Worm (Caenorhabditis elegans) whole organism, L3 larva: ENCODE measurements around the gene T10H4.4.

Experiments
- aly-2 ChIP-seq: fragments of 150-350 bp; optimal IDR thresholded peaks from 2 replicates; lab custom pipeline; 2014; ENCODE audit warnings: missing biosample characterization, missing genetic modification characterization
- ama-1 ChIP-seq: fragments of 150-350 bp; optimal IDR thresholded peaks from 2 replicates; lab custom pipeline; 2018
- ceh-16 ChIP-seq: sonication (generic microtip); optimal IDR thresholded peaks from 2 replicates; lab custom pipeline; 2017; ENCODE audit warnings: missing biosample characterization, missing genetic modification characterization
- ceh-9 ChIP-seq: sonication (generic microtip); optimal IDR thresholded peaks from 2 replicates; lab custom pipeline; 2018; ENCODE audit warnings: missing biosample characterization, missing genetic modification characterization
- daf-12 ChIP-seq: fragments of 150-350 bp; optimal IDR thresholded peaks from 2 replicates; lab custom pipeline; 2014; ENCODE audit warnings: missing biosample characterization, missing genetic modification reagents, missing genetic modification characterization
- egl-27 ChIP-seq: sonication (generic microtip); optimal IDR thresholded peaks from 4 replicates; lab custom pipeline; 2017; ENCODE audit warnings: missing biosample characterization, missing genetic modification reagents, missing genetic modification characterization
- egl-5 ChIP-seq: fragments of 150-350 bp; optimal IDR thresholded peaks from 2 replicates; lab custom pipeline; 2017; ENCODE audit warnings: missing biosample characterization, missing genetic modification reagents, missing genetic modification characterization, inconsistent platforms
- elt-2 ChIP-seq: sonication (generic microtip); optimal IDR thresholded peaks from 2 replicates; lab custom pipeline; 2016; ENCODE audit warnings: missing genetic modification reagents, mild to moderate bottlenecking, missing genetic modification characterization, missing compliant biosample characterization
- elt-3 ChIP-seq, 3 experiments: fragments of 150-350 bp in 1 of 3; sonication (generic microtip) in 2 of 3; optimal IDR thresholded peaks; 2 replicates in 2 of 3; 4 replicates in 1 of 3; lab custom pipeline; 2014 to 2017; ENCODE audit warnings: missing biosample characterization in 3 of 3, missing genetic modification characterization in 3 of 3
- eor-1 ChIP-seq, 2 experiments: fragments of 150-350 bp; optimal IDR thresholded peaks; 2 replicates each; lab custom pipeline; 2014 to 2018; ENCODE audit warnings: missing biosample characterization in 2 of 2, missing genetic modification characterization in 2 of 2
- fkh-10 ChIP-seq: sonication (generic microtip); optimal IDR thresholded peaks from 2 replicates; lab custom pipeline; 2017; ENCODE audit warnings: missing biosample characterization, missing genetic modification reagents, missing genetic modification characterization
- fkh-2 ChIP-seq: fragments of 150-350 bp; optimal IDR thresholded peaks from 2 replicates; lab custom pipeline; 2014; ENCODE audit warnings: missing biosample characterization, missing genetic modification reagents, missing genetic modification characterization
- fos-1 ChIP-seq: fragments of 150-350 bp; optimal IDR thresholded peaks from 2 replicates; lab custom pipeline; 2014; ENCODE audit warnings: missing biosample characterization, missing genetic modification characterization
- hmg-11 ChIP-seq: sonication (generic microtip); optimal IDR thresholded peaks from 2 replicates; lab custom pipeline; 2016; ENCODE audit warnings: missing genetic modification characterization, missing compliant biosample characterization
- jun-1 ChIP-seq: fragments of 150-350 bp; optimal IDR thresholded peaks from 2 replicates; lab custom pipeline; 2014; ENCODE audit warnings: missing biosample characterization, missing genetic modification reagents, missing genetic modification characterization
- lin-15B ChIP-seq: fragments of 150-350 bp; optimal IDR thresholded peaks from 2 replicates; lab custom pipeline; 2014; ENCODE audit warnings: missing biosample characterization, missing genetic modification characterization
- lsy-12 ChIP-seq: sonication (generic microtip); optimal IDR thresholded peaks from 2 replicates; lab custom pipeline; 2016; ENCODE audit warnings: mild to moderate bottlenecking, missing genetic modification characterization, missing compliant biosample characterization
- mdl-1 ChIP-seq: fragments of 150-350 bp; optimal IDR thresholded peaks from 2 replicates; lab custom pipeline; 2014; ENCODE audit warnings: missing biosample characterization, missing genetic modification characterization
- mml-1 ChIP-seq: fragments of 150-350 bp; sonication (generic microtip); optimal IDR thresholded peaks from 3 replicates; lab custom pipeline; 2014; ENCODE audit warnings: missing biosample characterization, missing genetic modification characterization
- nfya-1 ChIP-seq: sonication (generic microtip); optimal IDR thresholded peaks from 2 replicates; lab custom pipeline; 2017; ENCODE audit warnings: missing genetic modification characterization, mild to moderate bottlenecking, missing compliant biosample characterization, antibody characterized with exemption, moderate library complexity; ENCODE audit not compliant: insufficient read depth
- nhr-11 ChIP-seq: fragments of 150-350 bp; optimal IDR thresholded peaks from 2 replicates; lab custom pipeline; 2014; ENCODE audit warnings: missing biosample characterization, missing genetic modification characterization
- nhr-23 ChIP-seq: fragments of 150-350 bp; optimal IDR thresholded peaks from 2 replicates; lab custom pipeline; 2014; ENCODE audit warnings: missing biosample characterization, missing genetic modification reagents, missing genetic modification characterization
- nhr-237 ChIP-seq: fragments of 150-350 bp; optimal IDR thresholded peaks from 2 replicates; lab custom pipeline; 2014; ENCODE audit warnings: missing biosample characterization, missing genetic modification characterization
- nhr-25 ChIP-seq: sonication (generic microtip); optimal IDR thresholded peaks from 2 replicates; lab custom pipeline; 2017; ENCODE audit warnings: missing biosample characterization, missing genetic modification characterization
- nhr-28 ChIP-seq: fragments of 150-350 bp; optimal IDR thresholded peaks from 2 replicates; lab custom pipeline; 2014; ENCODE audit warnings: missing biosample characterization, missing genetic modification characterization
- nhr-43 ChIP-seq: sonication (generic microtip); optimal IDR thresholded peaks from 2 replicates; lab custom pipeline; 2016; ENCODE audit warnings: mild to moderate bottlenecking, missing genetic modification characterization, missing compliant biosample characterization; ENCODE audit not compliant: poor library complexity, severe bottlenecking
- nhr-76 ChIP-seq: fragments of 150-350 bp; sonication (generic microtip); optimal IDR thresholded peaks from 5 replicates; lab custom pipeline; 2014; ENCODE audit warnings: missing biosample characterization, missing genetic modification characterization
- sea-2 ChIP-seq: fragments of 150-350 bp; sonication (generic microtip); optimal IDR thresholded peaks from 4 replicates; lab custom pipeline; 2014; ENCODE audit warnings: missing biosample characterization, missing genetic modification reagents, missing genetic modification characterization
- skn-1 ChIP-seq: fragments of 150-350 bp; optimal IDR thresholded peaks from 2 replicates; lab custom pipeline; 2014; ENCODE audit warnings: missing biosample characterization, missing genetic modification characterization
- snpc-4 ChIP-seq: fragments of 150-350 bp; optimal IDR thresholded peaks from 2 replicates; lab custom pipeline; 2014; ENCODE audit warnings: missing biosample characterization, missing genetic modification characterization
- tbx-2 ChIP-seq: sonication (generic microtip); optimal IDR thresholded peaks from 2 replicates; lab custom pipeline; 2016; ENCODE audit warnings: mild to moderate bottlenecking, missing genetic modification characterization, missing compliant biosample characterization
- unc-39 ChIP-seq: sonication (generic microtip); optimal IDR thresholded peaks from 4 replicates; lab custom pipeline; 2017; ENCODE audit warnings: missing biosample characterization, missing genetic modification characterization
- zag-1 ChIP-seq: fragments of 150-350 bp; optimal IDR thresholded peaks from 2 replicates; lab custom pipeline; 2014; ENCODE audit warnings: missing biosample characterization, missing genetic modification characterization
- ztf-11 ChIP-seq: fragments of 150-350 bp; optimal IDR thresholded peaks from 2 replicates; lab custom pipeline; 2014; ENCODE audit warnings: missing biosample characterization, missing genetic modification characterization
- ztf-4 ChIP-seq: fragments of 150-350 bp; optimal IDR thresholded peaks from 2 replicates; lab custom pipeline; 2014; ENCODE audit warnings: missing biosample characterization, missing genetic modification characterization

Gene T10H4.4

DNA sequence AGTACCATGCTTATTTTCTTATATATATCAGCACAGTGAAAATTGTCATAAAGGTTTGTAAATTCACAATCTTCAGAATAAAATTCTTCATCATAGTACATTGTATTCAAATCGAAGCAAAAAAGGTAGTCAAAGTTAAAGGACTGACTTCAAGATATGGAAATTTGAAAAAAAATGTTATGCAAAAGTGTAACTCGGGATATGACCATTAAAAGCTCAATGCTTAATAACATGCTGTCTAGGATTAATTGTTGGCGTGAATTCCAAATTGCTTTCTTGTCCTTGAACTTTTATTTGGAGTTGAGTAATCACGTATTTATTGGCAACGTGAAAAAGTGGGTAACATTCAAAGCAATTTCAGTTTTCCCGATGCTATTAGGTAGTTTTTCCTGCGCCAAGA lies 2.6 kb upstream of the T10H4.4 start, which contains the start of gene srw-16:
TSS of gene srw-16 (minus strand) at position 101 of the 400 bp plus-strand sequence.
- TF ChIP-seq zag-1 (tag; lab: Kevin White, UChicago), result no peak
- no peak for TF ChIP-seq nhr-11 (tag; lab: Kevin White, UChicago)
- TF ChIP-seq ztf-4 (tag; lab: Kevin White, UChicago), result no peak
- no peak for TF ChIP-seq jun-1 (tag; lab: Kevin White, UChicago)
- TF ChIP-seq elt-3 (tag; optimal IDR thresholded peaks at IDR 0.05; lab: Kevin White, UChicago), result no peak
- no peak for TF ChIP-seq ama-1 (lab: Kevin White, UChicago)
- no peak for TF ChIP-seq hmg-11 (tag; lab: Kevin White, UChicago)
- TF ChIP-seq ceh-16 (tag; lab: Kevin White, UChicago), result no peak
- TF ChIP-seq ztf-11 (tag; lab: Kevin White, UChicago), result no peak
- no peak for TF ChIP-seq nfya-1 (tag; lab: Kevin White, UChicago)
- no peak for TF ChIP-seq nhr-25 (tag; lab: Kevin White, UChicago)
- TF ChIP-seq nhr-43 (tag; lab: Kevin White, UChicago), result no peak
- no peak for TF ChIP-seq nhr-76 (tag; lab: Kevin White, UChicago)
- no peak for TF ChIP-seq eor-1 (tag; optimal IDR thresholded peaks at IDR 0.05; lab: Kevin White, UChicago)
- no peak for TF ChIP-seq lsy-12 (tag; lab: Kevin White, UChicago)
- TF ChIP-seq egl-27 (tag; lab: Kevin White, UChicago), result no peak

DNA sequence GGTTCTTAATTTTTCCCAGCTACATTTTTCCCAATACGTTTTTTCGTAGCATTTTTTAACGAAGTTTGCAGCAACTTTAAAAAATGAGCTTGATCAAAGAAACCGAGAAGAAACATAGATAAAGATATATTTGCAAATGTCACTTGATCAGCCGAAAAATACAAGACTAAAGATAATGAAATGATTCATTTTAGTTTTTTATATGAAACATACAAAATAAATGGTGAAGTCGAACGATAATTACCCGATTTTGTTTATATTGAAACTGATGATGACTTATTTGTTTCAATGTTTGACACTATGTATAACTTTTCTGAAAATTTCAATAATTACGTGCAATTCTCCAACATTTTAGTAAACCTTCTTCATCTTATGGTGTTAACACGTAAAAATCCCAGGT lies 3.9 kb downstream of the T10H4.4 start, which contains the start of gene srw-22:
TSS of gene srw-22 (plus strand) at position 301 of the 400 bp plus-strand sequence.
- TF ChIP-seq unc-39 (tag; lab: Kevin White, UChicago) (no peak), fos-1 (tag; lab: Kevin White, UChicago) (no peak), fkh-2 (tag; lab: Kevin White, UChicago) (no peak), sea-2 (GFP tag; lab: Kevin White, UChicago) (no peak), nhr-11 (tag; lab: Kevin White, UChicago) (no peak)

- TF ChIP-seq nhr-28 (tag; lab: Kevin White, UChicago), result no peak
- TF ChIP-seq ceh-9, result no peak
- no peak for TF ChIP-seq fkh-2 (tag; lab: Kevin White, UChicago)
- TF ChIP-seq snpc-4 (tag; lab: Kevin White, UChicago), result no peak
- no peak for TF ChIP-seq nhr-43 (tag; lab: Kevin White, UChicago)
- no peak for TF ChIP-seq nhr-11 (tag; lab: Kevin White, UChicago)
- no peak for TF ChIP-seq hmg-11 (tag; lab: Kevin White, UChicago)
- TF ChIP-seq fkh-10 (GFP tag; lab: Kevin White, UChicago), result no peak
- no peak for TF ChIP-seq elt-2 (tag; lab: Kevin White, UChicago)
- TF ChIP-seq lsy-12 (tag; lab: Kevin White, UChicago), result no peak
- TF ChIP-seq elt-3 (tag; optimal IDR thresholded peaks at IDR 0.05; lab: Kevin White, UChicago), result no peak
- no peak for TF ChIP-seq mdl-1 (tag; lab: Kevin White, UChicago)
- no peak for TF ChIP-seq lin-15B (tag; lab: Kevin White, UChicago)
- TF ChIP-seq aly-2 (tag; lab: Kevin White, UChicago), result no peak
- TF ChIP-seq unc-39 (tag; lab: Kevin White, UChicago), result no peak
- TF ChIP-seq ama-1 (lab: Kevin White, UChicago), result no peak
- no peak for TF ChIP-seq ztf-4 (tag; lab: Kevin White, UChicago)
Observed at ce11 chrV:15267405-15267804, 4.8 kb downstream of the T10H4.4 start, which contains the start of gene T10H4.13. Gene T10H4.13 (minus strand): TSS chrV:15267505.

DNA sequence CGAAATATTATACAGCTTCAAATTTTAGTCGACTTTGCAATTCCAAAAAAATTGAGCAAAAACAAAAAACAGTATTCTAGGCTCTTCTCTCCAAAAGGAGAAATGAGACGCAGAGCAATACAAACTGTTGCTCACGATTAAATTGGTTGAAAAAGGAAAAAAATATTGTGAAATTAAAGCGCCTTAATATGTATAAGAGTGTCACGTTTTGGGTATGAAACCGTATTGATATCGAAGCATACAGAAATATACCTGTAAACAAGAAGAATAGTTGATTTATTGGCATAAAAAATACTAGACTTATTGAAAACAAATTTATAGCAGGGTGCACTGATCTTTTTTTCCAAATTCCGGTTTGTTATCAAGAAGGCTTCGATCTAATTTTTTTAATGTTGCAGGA lies 6.3 kb downstream of the T10H4.4 start, which contains the start of gene M01B2.13:
TSS of gene M01B2.13 (minus strand) at position 101 of the 400 bp plus-strand sequence.
- no peak for TF ChIP-seq sea-2 (GFP tag; lab: Kevin White, UChicago)

DNA sequence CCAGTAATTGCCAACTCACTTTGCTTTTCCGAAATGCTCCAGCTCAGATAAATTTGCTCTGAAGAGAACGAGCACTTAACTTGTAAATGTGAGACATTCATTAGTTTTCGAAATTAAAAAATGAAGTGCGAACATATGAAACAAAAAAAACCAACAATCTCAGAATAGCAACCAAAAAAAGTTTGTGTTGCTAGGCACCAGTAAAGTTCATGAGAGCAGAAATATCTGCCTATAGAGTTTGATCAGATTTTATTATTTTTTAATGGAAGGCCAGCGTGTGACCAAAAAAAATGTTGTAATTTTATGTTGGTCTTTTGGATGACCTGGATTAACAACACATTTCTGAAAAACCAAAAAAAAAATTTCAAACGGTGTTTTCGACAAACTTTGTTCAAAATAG lies 8.0 kb downstream of the T10H4.4 start, which contains the start of gene M01B2.12:
TSS of gene M01B2.12 (minus strand) at position 101 of the 400 bp plus-strand sequence.
- no peak for TF ChIP-seq nhr-28 (tag; lab: Kevin White, UChicago)
- no peak for TF ChIP-seq tbx-2 (tag; lab: Kevin White, UChicago)
- TF ChIP-seq nhr-237 (tag; lab: Kevin White, UChicago), result no peak
- TF ChIP-seq sea-2 (GFP tag; lab: Kevin White, UChicago), result no peak
- TF ChIP-seq eor-1 (tag; optimal IDR thresholded peaks at IDR 0.05; lab: Kevin White, UChicago), result no peak
- TF ChIP-seq skn-1 (tag; lab: Kevin White, UChicago), result no peak
- TF ChIP-seq elt-2 (tag; lab: Kevin White, UChicago), result no peak
- no peak for TF ChIP-seq snpc-4 (tag; lab: Kevin White, UChicago)
- TF ChIP-seq jun-1 (tag; lab: Kevin White, UChicago), result no peak
- no peak for TF ChIP-seq mml-1 (tag; lab: Kevin White, UChicago)
- no peak for TF ChIP-seq nhr-25 (tag; lab: Kevin White, UChicago)
- no peak for TF ChIP-seq ztf-11 (tag; lab: Kevin White, UChicago)
- TF ChIP-seq egl-5, result no peak
- TF ChIP-seq fkh-10 (GFP tag; lab: Kevin White, UChicago), result no peak
- no peak for TF ChIP-seq daf-12 (tag; lab: Kevin White, UChicago)
- TF ChIP-seq nhr-23, result no peak
- no peak for TF ChIP-seq lsy-12 (tag; lab: Kevin White, UChicago)
